Worm (Caenorhabditis elegans) whole organism, mixed stage, embryonic: Measurements from ENCODE around the gene sri-42.

Experiments used
- ceh-43 ChIP-seq: fragments of 200-800 bp; sonication (Bioruptor generic); optimal IDR thresholded peaks from 2 replicates; lab custom pipeline; 2018; ENCODE audit warnings: mild to moderate bottlenecking, missing genetic modification characterization, moderate library complexity, missing compliant biosample characterization
- elt-3 ChIP-seq: fragments of 150-350 bp; optimal IDR thresholded peaks from 2 replicates; lab custom pipeline; 2014; ENCODE audit warnings: missing biosample characterization, missing genetic modification characterization
- lin-13 ChIP-seq: fragments of 150-350 bp; optimal IDR thresholded peaks from 2 replicates; lab custom pipeline; 2014; ENCODE audit warnings: missing biosample characterization, missing genetic modification characterization
- nhr-12 ChIP-seq: fragments of 150-350 bp; optimal IDR thresholded peaks from 2 replicates; lab custom pipeline; 2014; ENCODE audit warnings: missing biosample characterization, missing genetic modification characterization
- nhr-237 ChIP-seq: fragments of 150-350 bp; optimal IDR thresholded peaks from 2 replicates; lab custom pipeline; 2014; ENCODE audit warnings: missing biosample characterization, missing genetic modification characterization
- nhr-28 ChIP-seq: fragments of 150-350 bp; optimal IDR thresholded peaks from 2 replicates; lab custom pipeline; 2014; ENCODE audit warnings: missing biosample characterization, missing genetic modification characterization
- pha-4 ChIP-seq: fragments of 150-350 bp; optimal IDR thresholded peaks from 2 replicates; lab custom pipeline; 2018; ENCODE audit warnings: missing biosample characterization, missing genetic modification reagents, missing genetic modification characterization
- snpc-4 ChIP-seq: fragments of 150-350 bp; optimal IDR thresholded peaks from 2 replicates; lab custom pipeline; 2014; ENCODE audit warnings: missing biosample characterization, missing genetic modification characterization
- unc-62 ChIP-seq: fragments of 150-350 bp; optimal IDR thresholded peaks from 2 replicates; lab custom pipeline; 2014; ENCODE audit warnings: missing biosample characterization, missing genetic modification reagents, missing genetic modification characterization
- ztf-11 ChIP-seq: fragments of 150-350 bp; optimal IDR thresholded peaks from 2 replicates; lab custom pipeline; 2014; ENCODE audit warnings: missing biosample characterization, missing genetic modification characterization

DNA sequence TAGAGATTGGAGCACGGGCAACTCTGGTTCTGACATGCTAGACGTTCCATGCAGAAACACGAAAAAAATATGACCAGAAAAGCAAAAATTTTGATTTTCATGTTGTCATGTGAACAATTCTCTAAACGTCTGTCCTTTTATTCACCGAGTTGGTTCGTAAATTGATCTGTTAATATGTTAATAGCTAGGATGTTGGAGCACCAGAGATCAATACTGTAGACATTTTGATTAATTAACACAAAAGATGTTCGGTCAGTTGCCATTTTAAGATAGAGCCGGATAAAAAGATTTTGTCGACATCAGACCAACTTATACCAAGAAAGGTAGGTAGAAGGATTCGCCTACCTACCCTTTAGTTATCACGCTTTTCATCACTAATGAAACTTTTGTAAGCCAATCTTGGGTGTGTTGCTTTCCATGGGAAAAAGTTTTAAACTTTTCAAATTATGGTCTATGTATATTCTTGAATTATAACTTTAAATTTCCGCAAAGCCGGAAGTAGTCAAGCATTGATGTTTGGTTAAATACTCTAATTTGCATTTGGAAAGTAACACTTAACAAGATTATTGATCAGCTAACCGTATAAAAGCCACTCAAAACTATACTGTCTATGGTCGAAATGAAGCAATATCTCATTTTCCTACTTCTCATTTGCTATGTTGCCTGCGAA lies 6.9 kb upstream of the sri-42 start, which contains the start of the genes T10D4.11 and T10D4.1:
- TF ChIP-seq ztf-11 (tag; lab: Kevin White, UChicago), result no peak
- no peak for TF ChIP-seq unc-62
- TF ChIP-seq snpc-4 (tag; lab: Kevin White, UChicago), result no peak
- no peak for TF ChIP-seq elt-3 (tag; lab: Kevin White, UChicago)
- TF ChIP-seq nhr-237 (tag; lab: Kevin White, UChicago), result no peak
- TF ChIP-seq pha-4 (tag; lab: Kevin White, UChicago), result no peak
- no peak for TF ChIP-seq nhr-12 (tag; lab: Kevin White, UChicago)
- TF ChIP-seq ceh-43, result no peak
- TF ChIP-seq nhr-28, result no peak
- TF ChIP-seq lin-13 (tag; lab: Kevin White, UChicago), result no peak
